Fruit fly (Drosophila melanogaster) whole organism, embryonic: ENCODE measurements around the gene Cpr73D.

ENCODE experiments used
- ATbp ChIP-seq: fragments of 200-800 bp; sonication (Bioruptor generic); optimal IDR thresholded peaks from 2 replicates; lab custom pipeline; 2017; ENCODE audit warnings: missing biosample characterization, mild to moderate bottlenecking, missing genetic modification characterization, missing genetic modification reagents
- Antp ChIP-seq: fragments of 200-800 bp; sonication (Bioruptor generic); optimal IDR thresholded peaks from 3 replicates; lab custom pipeline; 2016; ENCODE audit warnings: missing biosample characterization, missing genetic modification characterization
- Awh ChIP-seq: fragments of 200-800 bp; sonication (Bioruptor generic); IDR thresholded peaks from 2 replicates; pipeline ENCODE4, ENCODE4 v1.3.6; 2022; ENCODE audit warnings: missing biosample characterization, missing genetic modification characterization
- CG10321 ChIP-seq: fragments of 200-800 bp; sonication (Bioruptor generic); IDR thresholded peaks from 2 replicates; pipeline ENCODE4 v1.3.6; 2022; ENCODE audit warnings: missing biosample characterization, missing genetic modification characterization
- CG11093 ChIP-seq: fragments of 200-800 bp; sonication (Bioruptor generic); IDR thresholded peaks from 3 replicates; pipeline ENCODE4 v1.3.6; 2022; ENCODE audit warnings: missing biosample characterization, missing genetic modification characterization
- CG11723 ChIP-seq: fragments of 200-800 bp; sonication (Bioruptor generic); optimal IDR thresholded peaks from 2 replicates; lab custom pipeline; 2017; ENCODE audit warnings: missing biosample characterization, mild to moderate bottlenecking, missing genetic modification characterization
- CG13624 ChIP-seq: fragments of 200-800 bp; sonication (Bioruptor generic); optimal IDR thresholded peaks from 2 replicates; lab custom pipeline; 2016; ENCODE audit warnings: missing biosample characterization, missing genetic modification characterization
- CG1529 ChIP-seq: fragments of 200-800 bp; sonication (Bioruptor generic); optimal IDR thresholded peaks from 3 replicates; lab custom pipeline; 2018; ENCODE audit warnings: missing biosample characterization, missing genetic modification characterization
- CG1647 ChIP-seq: fragments of 200-800 bp; sonication (Bioruptor generic); optimal IDR thresholded peaks from 3 replicates; lab custom pipeline; 2016; ENCODE audit warnings: missing biosample characterization, missing genetic modification characterization
- CG17912 ChIP-seq: fragments of 200-800 bp; sonication (Bioruptor generic); optimal IDR thresholded peaks from 2 replicates; lab custom pipeline; 2018; ENCODE audit warnings: missing biosample characterization, mild to moderate bottlenecking, missing genetic modification characterization
- CG18262 ChIP-seq: fragments of 200-800 bp; optimal IDR thresholded peaks from 3 replicates; lab custom pipeline; 2019; ENCODE audit warnings: missing biosample characterization, mild to moderate bottlenecking, missing genetic modification characterization, moderate library complexity
- CG18476 ChIP-seq: fragments of 200-800 bp; sonication (Bioruptor generic); optimal IDR thresholded peaks from 2 replicates; lab custom pipeline; 2016; ENCODE audit warnings: missing biosample characterization, mild to moderate bottlenecking, missing genetic modification characterization
- CG18764 ChIP-seq: fragments of 200-800 bp; sonication (Bioruptor generic); optimal IDR thresholded peaks from 3 replicates; lab custom pipeline; 2016; ENCODE audit warnings: missing biosample characterization, missing genetic modification characterization
- CG2875 ChIP-seq: fragments of 200-800 bp; sonication (Bioruptor generic); optimal IDR thresholded peaks from 2 replicates; lab custom pipeline; 2017; ENCODE audit warnings: missing biosample characterization, mild to moderate bottlenecking, missing genetic modification characterization, missing genetic modification reagents
- CG32772 ChIP-seq: fragments of 200-800 bp; sonication (Bioruptor generic); IDR thresholded peaks from 2 replicates; pipeline ENCODE4 v1.3.6; 2022; ENCODE audit warnings: missing biosample characterization, missing genetic modification characterization
- CG3281 ChIP-seq: fragments of 200-800 bp; sonication (Bioruptor generic); optimal IDR thresholded peaks from 3 replicates; lab custom pipeline; 2017; ENCODE audit warnings: missing biosample characterization, mild to moderate bottlenecking, missing genetic modification characterization
- CG34422 ChIP-seq: fragments of 200-800 bp; sonication (Bioruptor generic); IDR thresholded peaks from 3 replicates; pipeline ENCODE4 v1.3.6; 2022; ENCODE audit warnings: missing biosample characterization, missing genetic modification characterization
- CG42726 ChIP-seq: fragments of 200-800 bp; sonication (Bioruptor generic); IDR thresholded peaks from 2 replicates; pipeline ENCODE4 v1.3.6; 2022; ENCODE audit warnings: missing biosample characterization, missing genetic modification characterization; ENCODE audit not compliant: partially characterized antibody
- CG4404 ChIP-seq: fragments of 200-800 bp; sonication (Bioruptor generic); IDR thresholded peaks from 2 replicates; pipeline ENCODE4 v1.3.6; 2022; ENCODE audit warnings: missing biosample characterization, missing genetic modification characterization
- CG4854 ChIP-seq: fragments of 200-800 bp; sonication (Bioruptor generic); optimal IDR thresholded peaks from 2 replicates; lab custom pipeline; 2016; ENCODE audit warnings: missing biosample characterization, missing genetic modification characterization, inconsistent platforms
- CG9932 ChIP-seq: fragments of 200-800 bp; sonication (Bioruptor generic); IDR thresholded peaks from 2 replicates; pipeline ENCODE4 v1.3.6; 2022; ENCODE audit warnings: missing biosample characterization, missing genetic modification characterization
- Dref ChIP-seq: fragments of 200-800 bp; sonication (Bioruptor generic); IDR thresholded peaks from 2 replicates; pipeline ENCODE4 v1.3.6; 2022; ENCODE audit warnings: missing biosample characterization, missing genetic modification characterization
- Elba2 ChIP-seq: fragments of 200-800 bp; sonication (Bioruptor generic); optimal IDR thresholded peaks from 3 replicates; lab custom pipeline; 2016; ENCODE audit warnings: missing biosample characterization, missing genetic modification characterization
- Lim3 ChIP-seq: fragments of 200-800 bp; sonication (Bioruptor generic); IDR thresholded peaks from 2 replicates; pipeline ENCODE4 v1.3.6; 2022; ENCODE audit warnings: missing biosample characterization, missing genetic modification characterization
- Mes4 ChIP-seq: fragments of 200-800 bp; sonication (Bioruptor generic); optimal IDR thresholded peaks from 2 replicates; lab custom pipeline; 2016; ENCODE audit warnings: missing biosample characterization, missing genetic modification characterization
- NC2α ChIP-seq: fragments of 200-800 bp; sonication (Bioruptor generic); optimal IDR thresholded peaks from 2 replicates; lab custom pipeline; 2016; ENCODE audit warnings: missing biosample characterization, missing genetic modification characterization
- Nf-YA ChIP-seq: fragments of 200-800 bp; sonication (Bioruptor generic); IDR thresholded peaks from 2 replicates; pipeline ENCODE4 v1.3.6; 2022; ENCODE audit warnings: missing biosample characterization, missing genetic modification characterization
- Pdp1 ChIP-seq, 2 experiments: fragments of 200-800 bp; sonication (Bioruptor generic); optimal IDR thresholded peaks; 3 replicates each; lab custom pipeline; 2016; ENCODE audit warnings: missing biosample characterization in 2 of 2, missing genetic modification characterization in 2 of 2, mild to moderate bottlenecking in 1 of 2, moderate library complexity in 1 of 2
- Sry-β ChIP-seq: fragments of 200-800 bp; sonication (Bioruptor generic); optimal IDR thresholded peaks from 2 replicates; lab custom pipeline; 2018; ENCODE audit warnings: missing biosample characterization, mild to moderate bottlenecking, missing genetic modification characterization, moderate library complexity
- YL-1 ChIP-seq: fragments of 200-800 bp; sonication (Bioruptor generic); optimal IDR thresholded peaks from 3 replicates; lab custom pipeline; 2017; ENCODE audit warnings: missing biosample characterization, mild to moderate bottlenecking, missing genetic modification characterization
- bab2 ChIP-seq: fragments of 200-800 bp; sonication (Bioruptor generic); optimal IDR thresholded peaks from 2 replicates; lab custom pipeline; 2016; ENCODE audit warnings: missing biosample characterization, missing genetic modification characterization
- btn ChIP-seq: fragments of 200-800 bp; sonication (Bioruptor generic); optimal IDR thresholded peaks from 2 replicates; lab custom pipeline; 2016; ENCODE audit warnings: missing biosample characterization, missing genetic modification characterization
- crc ChIP-seq: fragments of 200-800 bp; sonication (Bioruptor generic); optimal IDR thresholded peaks from 2 replicates; lab custom pipeline; 2016; ENCODE audit warnings: missing biosample characterization, missing genetic modification characterization
- exex ChIP-seq: fragments of 200-800 bp; sonication (Bioruptor generic); optimal IDR thresholded peaks from 4 replicates; lab custom pipeline; 2018; ENCODE audit warnings: missing biosample characterization, mild to moderate bottlenecking, missing genetic modification characterization, moderate library complexity
- grn ChIP-seq: fragments of 200-800 bp; sonication (Bioruptor generic); optimal IDR thresholded peaks from 3 replicates; lab custom pipeline; 2017; ENCODE audit warnings: missing biosample characterization, missing genetic modification characterization
- gsb ChIP-seq: fragments of 200-800 bp; sonication (Bioruptor generic); IDR thresholded peaks from 2 replicates; pipeline ENCODE4 v1.3.6; 2022; ENCODE audit warnings: missing biosample characterization, missing genetic modification characterization
- hb ChIP-seq: fragments of 200-800 bp; sonication (Bioruptor generic); IDR thresholded peaks from 3 replicates; pipeline ENCODE4 v1.3.6; 2022; ENCODE audit warnings: missing biosample characterization, missing genetic modification characterization; ENCODE audit not compliant: partially characterized antibody
- hbn ChIP-seq: fragments of 200-800 bp; sonication (Bioruptor generic); IDR thresholded peaks from 2 replicates; pipeline ENCODE4 v1.3.6; 2022; ENCODE audit warnings: missing biosample characterization, missing genetic modification characterization; ENCODE audit not compliant: partially characterized antibody
- lbe ChIP-seq: fragments of 200-800 bp; sonication (Bioruptor generic); optimal IDR thresholded peaks from 2 replicates; lab custom pipeline; 2016; ENCODE audit warnings: missing biosample characterization, mild to moderate bottlenecking, missing genetic modification characterization
- odd ChIP-seq: fragments of 200-800 bp; sonication (Bioruptor generic); optimal IDR thresholded peaks from 2 replicates; lab custom pipeline; 2017; ENCODE audit warnings: missing biosample characterization, mild to moderate bottlenecking, missing genetic modification characterization
- otp ChIP-seq: fragments of 200-800 bp; sonication (Bioruptor generic); IDR thresholded peaks from 3 replicates; pipeline ENCODE4, ENCODE4 v1.3.6; 2022; ENCODE audit warnings: missing biosample characterization, missing genetic modification characterization
- pan ChIP-seq, 4 experiments: fragments of >200 bp in 3 of 4; fragments of 200-800 bp in 1 of 4; sonication (Bioruptor generic) in 1 of 4; optimal IDR thresholded peaks in 3 of 4; IDR thresholded peaks in 1 of 4; 2 replicates each; pipeline versions ENCODE4 v1.3.6 to Lab custom; 2017 to 2022; ENCODE audit warnings: missing biosample characterization in 2 of 4, missing genetic modification characterization in 2 of 4, mixed read lengths in 1 of 4
- pnt ChIP-seq: fragments of 200-800 bp; sonication (Bioruptor generic); optimal IDR thresholded peaks from 3 replicates; lab custom pipeline; 2016; ENCODE audit warnings: missing biosample characterization, missing genetic modification characterization
- sisA ChIP-seq: fragments of 200-800 bp; sonication (Bioruptor generic); IDR thresholded peaks from 2 replicates; pipeline ENCODE4 v1.3.6; 2022; ENCODE audit warnings: missing biosample characterization, missing genetic modification characterization
- vnd ChIP-seq: fragments of 200-800 bp; sonication (Bioruptor generic); IDR thresholded peaks from 3 replicates; pipeline ENCODE4 v1.3.6; 2022; ENCODE audit warnings: missing biosample characterization, missing genetic modification characterization; ENCODE audit not compliant: partially characterized antibody
- zen ChIP-seq: fragments of 200-800 bp; sonication (Bioruptor generic); optimal IDR thresholded peaks from 3 replicates; lab custom pipeline; 2018; ENCODE audit warnings: missing biosample characterization, mild to moderate bottlenecking, missing genetic modification characterization, moderate library complexity
- zf30C ChIP-seq: fragments of 200-800 bp; sonication (Bioruptor generic); optimal IDR thresholded peaks from 3 replicates; lab custom pipeline; 2018; ENCODE audit warnings: missing biosample characterization, mild to moderate bottlenecking, missing genetic modification characterization

Cpr73D gene

dm6 chr3L:16957534-16958396, at the start of gene Cpr73D (continued):
- TF ChIP-seq odd (GFP tag; lab: Kevin White, UChicago) (no peak), CG13624 (GFP tag; lab: Kevin White, UChicago) (no peak), Pdp1 (GFP tag; optimal IDR thresholded peaks at IDR 0.05; lab: Kevin White, UChicago) (peak in 1 of 2 experiments; percentile 91), grn (GFP tag; lab: Kevin White, UChicago) (peak; percentile 16), otp (no peak), gsb (GFP tag; lab: Robert Waterston, UW) (no peak), crc (GFP tag; lab: Kevin White, UChicago) (no peak), CG4404 (GFP tag; lab: Robert Waterston, UW) (no peak), exex (tag; lab: Kevin White, UChicago) (peak; percentile 68), CG32772 (no peak), Dref (GFP tag; lab: Robert Waterston, UW) (no peak), CG4854 (GFP tag; lab: Kevin White, UChicago) (no peak), Mes4 (GFP tag; lab: Kevin White, UChicago) (no peak)

- TF ChIP-seq zen (tag; lab: Kevin White, UChicago) (no peak), Elba2 (GFP tag; lab: Kevin White, UChicago) (no peak), NC2α (no peak), bab2 (no peak), CG18476 (no peak), lbe (GFP tag; lab: Kevin White, UChicago) (peak; percentile 19), CG3281 (GFP tag; lab: Kevin White, UChicago) (peak; percentile 7), sisA (GFP tag; lab: Robert Waterston, UW) (0 out of 2 replicates have a peak, but pooled peaks have one; percentile 15), CG11723 (GFP tag; lab: Kevin White, UChicago) (no peak), hb (no peak), btn (GFP tag; lab: Kevin White, UChicago) (no peak), ATbp (GFP tag; lab: Kevin White, UChicago) (no peak), CG18262 (tag; lab: Kevin White, UChicago) (peak; percentile 28), pnt (no peak), vnd (GFP tag; lab: Robert Waterston, UW) (no peak), YL-1 (GFP tag; lab: Kevin White, UChicago) (no peak), Sry-β (no peak), hbn (GFP tag; lab: Robert Waterston, UW) (no peak), otp (peak; percentile 40; the same call in 1 of the 3 replicates), CG11093 (GFP tag; lab: Robert Waterston, UW) (no peak), CG10321 (GFP tag; lab: Robert Waterston, UW) (no peak), CG17912 (GFP tag; lab: Kevin White, UChicago) (no peak), CG42726 (GFP tag; lab: Robert Waterston, UW) (no peak), CG34422 (no peak), zf30C (GFP tag; lab: Kevin White, UChicago) (no peak), CG9932 (GFP tag; lab: Robert Waterston, UW) (no peak; the same call in 1 of the 2 replicates), Dref (GFP tag; lab: Robert Waterston, UW) (no peak), Nf-YA (GFP tag; lab: Robert Waterston, UW) (no peak), CG1647 (GFP tag; lab: Kevin White, UChicago) (peak; percentile 7), Lim3 (GFP tag; lab: Robert Waterston, UW) (no peak), Awh (no peak), pan (optimal IDR thresholded peaks at IDR 0.05; lab: Kevin White, UChicago) (no peak), pan (GFP tag; optimal IDR thresholded peaks at IDR 0.05 in 1 of 2, IDR thresholded peaks at IDR 0.05 in 1 of 2) (peak in 1 of 2 experiments; percentile 32), CG18764 (GFP tag; lab: Kevin White, UChicago) (no peak), Antp (GFP tag; lab: Kevin White, UChicago) (no peak), CG2875 (no peak), CG1529 (no peak)
Measured at dm6 chr3L:17007041-17007471, 49.6 kb upstream of the Cpr73D start.
